Fruit fly (Drosophila melanogaster) S2 (cell line): ENCODE measurements around the gene Nedd4.

ENCODE experiments used
- CG8478 ChIP-seq: fragments of >200 bp; optimal IDR thresholded peaks from 2 replicates; lab custom pipeline; 2018
- CTCF ChIP-seq, 2 experiments: fragments of >200 bp; optimal IDR thresholded peaks; 2 replicates each; lab custom pipeline; 2018

- no peak for TF ChIP-seq CG8478 (lab: Kevin White, UChicago)
- no peak for TF ChIP-seq CTCF (optimal IDR thresholded peaks at IDR 0.05; lab: Kevin White, UChicago)
These were observed 61.3 kb downstream of the Nedd4 start for dm6 chr3L:17591217-17591467.
